Fruit fly (Drosophila melanogaster) whole organism, wandering third instar larva: ENCODE data around the gene CG1494.

Experiments
- Abd-B ChIP-seq: fragments of >200 bp; optimal IDR thresholded peaks from 2 replicates; lab custom pipeline; 2017; ENCODE audit warnings: missing biosample characterization, missing genetic modification characterization
- CG32264 ChIP-seq: fragments of 200-800 bp; sonication (Bioruptor generic); optimal IDR thresholded peaks from 2 replicates; lab custom pipeline; 2016; ENCODE audit warnings: missing biosample characterization, missing genetic modification characterization
- CG9705 ChIP-seq: fragments of 200-800 bp; sonication (Bioruptor generic); optimal IDR thresholded peaks from 2 replicates; lab custom pipeline; 2018; ENCODE audit warnings: missing biosample characterization, mild to moderate bottlenecking, missing genetic modification characterization
- CrebA ChIP-seq: fragments of 200-800 bp; sonication (Bioruptor generic); optimal IDR thresholded peaks from 2 replicates; lab custom pipeline; 2016; ENCODE audit warnings: missing biosample characterization, mild to moderate bottlenecking, missing genetic modification characterization, borderline replicate concordance
- Dfd ChIP-seq: fragments of >200 bp; optimal IDR thresholded peaks from 2 replicates; lab custom pipeline; 2017; ENCODE audit warnings: missing biosample characterization, missing genetic modification characterization
- Dif ChIP-seq: fragments of 200-275, 200-300 bp; sonication (Bioruptor generic); optimal IDR thresholded peaks from 2 replicates; lab custom pipeline; 2018; ENCODE audit warnings: missing biosample characterization, missing genetic modification characterization; ENCODE audit not compliant: partially characterized antibody
- GATAd ChIP-seq: sonication (Bioruptor generic); optimal IDR thresholded peaks from 2 replicates; lab custom pipeline; 2016; ENCODE audit warnings: missing biosample characterization, missing genetic modification characterization
- HLH106 ChIP-seq: fragments of 200-800 bp; optimal IDR thresholded peaks from 3 replicates; lab custom pipeline; 2019; ENCODE audit warnings: missing biosample characterization, mild to moderate bottlenecking, missing genetic modification characterization, moderate library complexity
- Hnf4 ChIP-seq: fragments of 200-800 bp; sonication (Bioruptor generic); optimal IDR thresholded peaks from 2 replicates; lab custom pipeline; 2016; ENCODE audit warnings: missing biosample characterization, mild to moderate bottlenecking, missing genetic modification characterization
- Hr78 ChIP-seq: fragments of >200 bp; optimal IDR thresholded peaks from 2 replicates; lab custom pipeline; 2017; ENCODE audit warnings: missing biosample characterization, missing genetic modification characterization
- Hr83 ChIP-seq: fragments of 200-300 bp; sonication (Bioruptor generic); optimal IDR thresholded peaks from 2 replicates; lab custom pipeline; 2016; ENCODE audit warnings: missing biosample characterization, mild to moderate bottlenecking, missing genetic modification characterization, moderate library complexity; ENCODE audit not compliant: poor library complexity, severe bottlenecking
- Jra ChIP-seq: sonication (Bioruptor generic); optimal IDR thresholded peaks from 2 replicates; lab custom pipeline; 2016; ENCODE audit warnings: missing biosample characterization, missing genetic modification characterization
- Mio ChIP-seq: sonication (Bioruptor generic); optimal IDR thresholded peaks from 2 replicates; lab custom pipeline; 2016; ENCODE audit warnings: missing biosample characterization, missing genetic modification characterization
- Myc ChIP-seq: fragments of >200 bp; optimal IDR thresholded peaks from 2 replicates; lab custom pipeline; 2017
- N ChIP-seq: fragments of >200 bp; optimal IDR thresholded peaks from 2 replicates; lab custom pipeline; 2018; ENCODE audit warnings: missing biosample characterization, missing external identifiers, missing genetic modification characterization
- OdsH ChIP-seq: fragments of 200-800 bp; sonication (Bioruptor generic); optimal IDR thresholded peaks from 2 replicates; lab custom pipeline; 2016; ENCODE audit warnings: missing biosample characterization, mild to moderate bottlenecking, missing genetic modification characterization
- Rel ChIP-seq, 2 experiments: fragments of 200-800 bp; sonication (Bioruptor generic) in 1 of 2; optimal IDR thresholded peaks; 2 replicates in 1 of 2; 3 replicates in 1 of 2; lab custom pipeline; 2016 to 2019; ENCODE audit warnings: mild to moderate bottlenecking in 2 of 2, missing biosample characterization in 2 of 2, missing genetic modification characterization in 2 of 2, moderate library complexity in 1 of 2
- Sp1 ChIP-seq: fragments of 200-800 bp; sonication (Bioruptor generic); optimal IDR thresholded peaks from 3 replicates; lab custom pipeline; 2019; ENCODE audit warnings: missing biosample characterization, mild to moderate bottlenecking, missing genetic modification characterization, moderate library complexity
- Vsx2 ChIP-seq: fragments of 200-300, 225-300 bp; sonication (Bioruptor generic); optimal IDR thresholded peaks from 2 replicates; lab custom pipeline; 2018; ENCODE audit warnings: missing biosample characterization, missing genetic modification characterization; ENCODE audit not compliant: partially characterized antibody
- br ChIP-seq: fragments of 200-800 bp; sonication (Bioruptor generic); optimal IDR thresholded peaks from 2 replicates; lab custom pipeline; 2016; ENCODE audit warnings: missing biosample characterization, missing genetic modification characterization
- brk ChIP-seq: fragments of 200-800 bp; sonication (Bioruptor generic); optimal IDR thresholded peaks from 2 replicates; lab custom pipeline; 2016; ENCODE audit warnings: missing biosample characterization, mild to moderate bottlenecking, missing genetic modification characterization
- dl ChIP-seq, 2 experiments: fragments of 175-275, 200-275 bp in 1 of 2; fragments of 200-275 bp in 1 of 2; sonication (Bioruptor generic); optimal IDR thresholded peaks; lab custom pipeline; 2018; ENCODE audit warnings: mild to moderate bottlenecking in 2 of 2, missing biosample characterization in 2 of 2, missing genetic modification characterization in 2 of 2, moderate library complexity in 2 of 2; ENCODE audit not compliant: partially characterized antibody in 2 of 2, insufficient read depth in 1 of 2
- dmrt93B ChIP-seq: fragments of 200-800 bp; sonication (Bioruptor generic); optimal IDR thresholded peaks from 2 replicates; lab custom pipeline; 2018; ENCODE audit warnings: missing biosample characterization, mild to moderate bottlenecking, missing genetic modification characterization
- dsf ChIP-seq: sonication (Bioruptor generic); optimal IDR thresholded peaks from 2 replicates; lab custom pipeline; 2016; ENCODE audit warnings: missing biosample characterization, missing genetic modification characterization, borderline replicate concordance
- ey ChIP-seq: fragments of 200-800 bp; sonication (Bioruptor generic); optimal IDR thresholded peaks from 2 replicates; lab custom pipeline; 2016; ENCODE audit warnings: missing biosample characterization, missing genetic modification characterization
- foxo ChIP-seq, 2 experiments: fragments of 200-800 bp; sonication (Bioruptor generic); optimal IDR thresholded peaks; 2 replicates in 1 of 2; 3 replicates in 1 of 2; lab custom pipeline; 2016 to 2017; ENCODE audit warnings: missing biosample characterization in 2 of 2, missing genetic modification characterization in 2 of 2
- fru ChIP-seq: fragments of 200-800 bp; sonication (Bioruptor generic); optimal IDR thresholded peaks from 3 replicates; lab custom pipeline; 2016; ENCODE audit warnings: missing biosample characterization, mild to moderate bottlenecking, missing genetic modification characterization
- h ChIP-seq: fragments of 200-800 bp; sonication (Bioruptor generic); optimal IDR thresholded peaks from 3 replicates; lab custom pipeline; 2016; ENCODE audit warnings: missing biosample characterization, mild to moderate bottlenecking, missing genetic modification characterization
- jim ChIP-seq: fragments of 175-275, 200-325 bp; sonication (Bioruptor generic); optimal IDR thresholded peaks from 2 replicates; lab custom pipeline; 2016; ENCODE audit warnings: missing biosample characterization, mild to moderate bottlenecking, missing genetic modification characterization
- lola ChIP-seq: fragments of >200 bp; optimal IDR thresholded peaks from 2 replicates; lab custom pipeline; 2017; ENCODE audit warnings: missing biosample characterization, missing genetic modification characterization
- pan ChIP-seq: fragments of >200 bp; optimal IDR thresholded peaks from 2 replicates; lab custom pipeline; 2017
- psq ChIP-seq: fragments of 200-800 bp; sonication (Bioruptor generic); optimal IDR thresholded peaks from 3 replicates; lab custom pipeline; 2017; ENCODE audit warnings: missing biosample characterization, mild to moderate bottlenecking, missing genetic modification characterization, moderate library complexity
- rgr ChIP-seq: fragments of 200-800 bp; sonication (Bioruptor generic); optimal IDR thresholded peaks from 3 replicates; lab custom pipeline; 2016; ENCODE audit warnings: missing biosample characterization, mild to moderate bottlenecking, missing genetic modification characterization
- sage ChIP-seq: fragments of 200-800 bp; sonication (Bioruptor generic); optimal IDR thresholded peaks from 2 replicates; lab custom pipeline; 2016; ENCODE audit warnings: missing biosample characterization, mild to moderate bottlenecking, missing genetic modification characterization
- sv ChIP-seq: fragments of 200-800 bp; sonication (Bioruptor generic); optimal IDR thresholded peaks from 3 replicates; lab custom pipeline; 2016; ENCODE audit warnings: missing biosample characterization, missing genetic modification characterization
- tai ChIP-seq: sonication (Bioruptor generic); optimal IDR thresholded peaks from 2 replicates; lab custom pipeline; 2016; ENCODE audit warnings: missing biosample characterization, missing genetic modification characterization
- usp ChIP-seq: fragments of >200 bp; optimal IDR thresholded peaks from 2 replicates; lab custom pipeline; 2017; ENCODE audit warnings: missing biosample characterization, missing genetic modification characterization
- woc ChIP-seq: sonication (Bioruptor generic); optimal IDR thresholded peaks from 2 replicates; lab custom pipeline; 2016; ENCODE audit warnings: missing biosample characterization, mild to moderate bottlenecking, missing genetic modification characterization

CG1494 gene

dm6 chrX:21280629-21281028 lies 4.5 kb upstream of the CG1494 start:
- TF ChIP-seq ey (peak; percentile 30), sv (no peak), h (GFP tag; lab: Kevin White, UChicago) (peak; percentile 21), N (no peak), tai (peak; percentile 50), brk (GFP tag; lab: Kevin White, UChicago) (peak; percentile 32), Abd-B (no peak), dsf (GFP tag; lab: Kevin White, UChicago) (no peak), foxo (GFP tag; optimal IDR thresholded peaks at IDR 0.05; lab: Kevin White, UChicago) (peak in 1 of 2 experiments; percentile 6), woc (GFP tag; lab: Kevin White, UChicago) (no peak), rgr (GFP tag; lab: Kevin White, UChicago) (no peak), Myc (lab: Kevin White, UChicago) (no peak), CG9705 (GFP tag; lab: Kevin White, UChicago) (no peak), CG32264 (GFP tag; lab: Kevin White, UChicago) (no peak), Sp1 (GFP tag; lab: Kevin White, UChicago) (peak; percentile 36), usp (GFP tag; lab: Kevin White, UChicago) (no peak)

dm6 chrX:21281039-21281911 lies 3.8 kb upstream of the CG1494 start, which contains the start of gene Mnr:
Gene Mnr, minus strand, starts transcription at chrX:21281171.
- TF ChIP-seq pan (lab: Kevin White, UChicago) (peak; percentile 75), Hr83 (GFP tag; lab: Kevin White, UChicago) (no peak), fru (GFP tag; lab: Kevin White, UChicago) (no peak), CrebA (peak; percentile 82), br (GFP tag; lab: Kevin White, UChicago) (no peak), OdsH (GFP tag; lab: Kevin White, UChicago) (peak; percentile 9), usp (GFP tag; lab: Kevin White, UChicago) (no peak), woc (GFP tag; lab: Kevin White, UChicago) (peak; percentile 54), brk (GFP tag; lab: Kevin White, UChicago) (no peak), tai (no peak), dmrt93B (GFP tag; lab: Kevin White, UChicago) (peak; percentile 27), h (GFP tag; lab: Kevin White, UChicago) (peak; percentile 25), Rel (GFP tag; optimal IDR thresholded peaks at IDR 0.05; lab: Kevin White, UChicago) (no peak), Rel (tag; optimal IDR thresholded peaks at IDR 0.05; lab: Kevin White, UChicago) (peak; percentile 74), jim (peak; percentile 6), lola (GFP tag; lab: Kevin White, UChicago) (no peak), Dfd (GFP tag; lab: Kevin White, UChicago) (no peak), dsf (GFP tag; lab: Kevin White, UChicago) (no peak), Hr78 (GFP tag; lab: Kevin White, UChicago) (no peak), Abd-B (no peak), sage (no peak), Sp1 (GFP tag; lab: Kevin White, UChicago) (no peak), CG32264 (GFP tag; lab: Kevin White, UChicago) (no peak), sv (no peak), Dif (peak; percentile 48), Jra (GFP tag; lab: Kevin White, UChicago) (no peak), dl (GFP tag; optimal IDR thresholded peaks at IDR 0.05; lab: Kevin White, UChicago; ENCODE audit: insufficient read depth in 1 of 2, partially characterized antibody in 2 of 2) (no peak), psq (peak; percentile 10), Vsx2 (GFP tag; lab: Kevin White, UChicago) (no peak), CG9705 (GFP tag; lab: Kevin White, UChicago) (no peak), rgr (GFP tag; lab: Kevin White, UChicago) (peak; percentile 15), Hnf4 (GFP tag; lab: Kevin White, UChicago) (peak; percentile 49), foxo (GFP tag; optimal IDR thresholded peaks at IDR 0.05; lab: Kevin White, UChicago) (peak in 1 of 2 experiments; percentile 16), Myc (lab: Kevin White, UChicago) (no peak), ey (no peak), HLH106 (tag; lab: Kevin White, UChicago) (peak; percentile 12), Mio (GFP tag; lab: Kevin White, UChicago) (no peak), GATAd (GFP tag; lab: Kevin White, UChicago) (no peak), N (no peak)
